Fruit fly (Drosophila melanogaster): ENCODE data around the gene Diap1.

dm6 chr3L:16083693-16084092 is 32.9 kb upstream of the Diap1 start, which contains the start of gene CG13075:
- TF ChIP-seq dac (GFP tag; optimal IDR thresholded peaks at IDR 0.05) = no peak
- TF ChIP-seq CG6163 (GFP tag; IDR thresholded peaks at IDR 0.05) = no peak
- TF ChIP-seq Sox102F (GFP tag; optimal IDR thresholded peaks at IDR 0.05) = no peak
- no peak for TF ChIP-seq vri (GFP tag; optimal IDR thresholded peaks at IDR 0.05)
- TF ChIP-seq salr (GFP tag; optimal IDR thresholded peaks at IDR 0.05) = no peak
